Worm (Caenorhabditis elegans) whole organism, L1 larva: Measurements from ENCODE around the gene tbx-41.
A peak's percentile ranks its signal among the peaks of the same experiment; 100 is the strongest.

Source experiments
- ceh-90 ChIP-seq: sonication (generic microtip); optimal IDR thresholded peaks from 2 replicates; lab custom pipeline; 2016; ENCODE audit warnings: missing genetic modification characterization, missing compliant biosample characterization
- fos-1 ChIP-seq: fragments of 150-350 bp; optimal IDR thresholded peaks from 2 replicates; lab custom pipeline; 2014; ENCODE audit warnings: missing biosample characterization, missing genetic modification characterization
- lin-35 ChIP-seq, 2 experiments: fragments of 150-350 bp; optimal IDR thresholded peaks; 2 replicates each; lab custom pipeline; 2014; ENCODE audit warnings: missing biosample characterization in 2 of 2, missing genetic modification characterization in 2 of 2, missing genetic modification reagents in 2 of 2
- mef-2 ChIP-seq: fragments of 150-350 bp; optimal IDR thresholded peaks from 2 replicates; lab custom pipeline; 2014; ENCODE audit warnings: missing biosample characterization, missing genetic modification characterization
- pag-3 ChIP-seq: sonication (generic microtip); optimal IDR thresholded peaks from 2 replicates; lab custom pipeline; 2017; ENCODE audit warnings: missing genetic modification characterization, mild to moderate bottlenecking, missing compliant biosample characterization, antibody characterized with exemption, borderline replicate concordance; ENCODE audit not compliant: insufficient read depth
- unc-130 ChIP-seq: fragments of 150-350 bp; optimal IDR thresholded peaks from 2 replicates; lab custom pipeline; 2017; ENCODE audit warnings: missing biosample characterization, missing genetic modification characterization, inconsistent platforms
- unc-62 ChIP-seq: fragments of 150-350 bp; optimal IDR thresholded peaks from 2 replicates; lab custom pipeline; 2014; ENCODE audit warnings: missing biosample characterization, missing genetic modification reagents, missing genetic modification characterization
- unc-98 ChIP-seq: fragments of 200-800 bp; sonication (Bioruptor generic); IDR thresholded peaks from 2 replicates; pipeline ENCODE4 v1.3.6; 2022; ENCODE audit warnings: missing genetic modification characterization, missing compliant biosample characterization

ce11 chrX:1858616-1859015 lies 6.4 kb upstream of the tbx-41 start:
- TF ChIP-seq unc-98 (GFP tag; lab: Robert Waterston, UW) = 0 out of 2 replicates have a peak, but pooled peaks have one; percentile 14
- TF ChIP-seq unc-130 (tag; lab: Kevin White, UChicago) = no peak
- TF ChIP-seq pag-3 (tag; lab: Kevin White, UChicago) = no peak
- TF ChIP-seq lin-35 (GFP tag; optimal IDR thresholded peaks at IDR 0.05; lab: Kevin White, UChicago) = peak; percentile 24 to 73
- no peak for TF ChIP-seq mef-2 (tag; lab: Kevin White, UChicago)
- TF ChIP-seq fos-1 (tag; lab: Kevin White, UChicago) = peak; percentile 5
- TF ChIP-seq unc-62 (GFP tag; lab: Kevin White, UChicago) = no peak
- no peak for TF ChIP-seq ceh-90 (tag; lab: Kevin White, UChicago)
